Fruit fly (Drosophila melanogaster) whole organism: ENCODE results near the gene VhaAC39-2.

Experiments used
- CG8478 ChIP-seq: fragments of >200 bp; optimal IDR thresholded peaks from 2 replicates; lab custom pipeline; 2018; ENCODE audit warnings: inconsistent platforms
- psq ChIP-seq: fragments of >200 bp; optimal IDR thresholded peaks from 2 replicates; lab custom pipeline; 2017
- usp ChIP-seq: fragments of >200 bp; optimal IDR thresholded peaks from 2 replicates; lab custom pipeline; 2017; ENCODE audit warnings: missing biosample characterization, missing genetic modification characterization, mixed read lengths

DNA sequence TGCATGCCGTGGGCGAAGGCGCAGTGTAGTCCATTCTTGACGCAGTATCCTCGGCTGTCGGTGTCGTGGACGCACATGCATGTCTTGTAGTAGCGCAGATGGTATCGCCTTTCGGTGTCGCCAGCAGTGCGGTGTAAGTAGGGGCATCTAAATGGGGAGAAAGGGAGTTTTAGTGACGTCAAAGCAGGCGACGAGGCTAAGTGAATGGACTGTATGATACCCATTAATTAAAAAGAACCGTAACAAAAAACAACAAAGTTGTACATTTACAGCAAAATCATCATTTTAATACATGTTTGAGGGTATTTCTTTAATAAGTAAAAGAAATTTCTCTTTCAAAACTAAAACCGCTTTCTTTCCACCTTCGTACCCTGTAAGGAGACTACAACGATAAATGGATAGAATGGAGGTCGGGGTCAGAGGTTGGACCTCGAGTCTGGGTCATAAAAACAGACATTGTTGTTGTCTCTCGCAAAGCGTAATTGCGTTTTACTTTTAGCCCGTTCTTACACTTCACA lies 2.7 kb downstream of the VhaAC39-2 start:
- TF ChIP-seq psq (lab: Kevin White, UChicago), result no peak
- no peak for TF ChIP-seq usp (GFP tag; lab: Kevin White, UChicago)
- no peak for TF ChIP-seq CG8478
